Worm (Caenorhabditis elegans): ENCODE data around the gene srh-258.

srh-258 gene

ce11 chrV:15413847-15414246 is 8.9 kb downstream of the srh-258 start, which contains the start of gene srh-264:
Gene srh-264, plus strand, starts transcription at chrV:15414147.
- TF ChIP-seq ceh-82 (tag; optimal IDR thresholded peaks at IDR 0.05) (no peak), zfp-3 (GFP tag; conservative IDR thresholded peaks at IDR 0.05) (no peak), lin-38 (GFP tag; IDR thresholded peaks at IDR 0.05) (no peak), hmg-1.1 (GFP tag; IDR thresholded peaks at IDR 0.05) (no peak)

- TF ChIP-seq dmd-8 (GFP tag; IDR thresholded peaks at IDR 0.05) (no peak), F10B5.3 (tag; optimal IDR thresholded peaks at IDR 0.05) (no peak), Y5F2A.4 (GFP tag; optimal IDR thresholded peaks at IDR 0.05) (no peak), vab-7 (GFP tag; IDR thresholded peaks at IDR 0.05) (no peak), ZK337.2 (GFP tag; IDR thresholded peaks at IDR 0.05) (no peak), nhr-48 (tag; optimal IDR thresholded peaks at IDR 0.05) (no peak), unc-39 (tag; optimal IDR thresholded peaks at IDR 0.05) (no peak), zfp-3 (GFP tag; conservative IDR thresholded peaks at IDR 0.05) (no peak), ztf-7 (tag; optimal IDR thresholded peaks at IDR 0.05) (no peak), nhr-77 (tag; optimal IDR thresholded peaks at IDR 0.05) (no peak), spr-1 (tag; optimal IDR thresholded peaks at IDR 0.05) (no peak), sdz-12 (GFP tag; optimal IDR thresholded peaks at IDR 0.05) (no peak), ces-1 (GFP tag; optimal IDR thresholded peaks at IDR 0.05) (no peak)
These were observed 11.0 kb downstream of the srh-258 start, which contains the start of gene srh-265 for ce11 chrV:15415951-15416350. Gene srh-265, plus strand, starts transcription at chrV:15416251.

ce11 chrV:15417822-15418221 is 12.9 kb downstream of the srh-258 start, which contains the start of gene T06E6.10:
Gene T06E6.10, plus strand, starts transcription at chrV:15418122.
- no peak for TF ChIP-seq lin-15B (tag; optimal IDR thresholded peaks at IDR 0.05)

ce11 chrV:15423601-15424000 is 18.6 kb downstream of the srh-258 start, which contains the start of gene fbxa-104:
Gene fbxa-104, minus strand, starts transcription at chrV:15423683.
- TF ChIP-seq unc-62 (GFP tag; optimal IDR thresholded peaks at IDR 0.05 in 1 of 2) (peak in 1 of 2 experiments; percentile 96), unc-62 (tag; optimal IDR thresholded peaks at IDR 0.05) (no peak), F49E8.2 (tag; optimal IDR thresholded peaks at IDR 0.05; ENCODE audit: borderline replicate concordance) (no peak)

- TF ChIP-seq nhr-28 (tag; optimal IDR thresholded peaks at IDR 0.05) (peak; percentile 6), dve-1 (tag; optimal IDR thresholded peaks at IDR 0.05; ENCODE audit: insufficient read depth) (peak; percentile 32), snpc-1.2 (GFP tag; IDR thresholded peaks at IDR 0.05) (no peak), daf-16 (GFP tag; optimal IDR thresholded peaks at IDR 0.05) (no peak), daf-16 (tag; optimal IDR thresholded peaks at IDR 0.05) (peak; percentile 30), ceh-32 (tag; optimal IDR thresholded peaks at IDR 0.05; ENCODE audit: poor library complexity) (no peak), snpc-4 (tag; optimal IDR thresholded peaks at IDR 0.05) (no peak), pqm-1 (tag; optimal IDR thresholded peaks at IDR 0.05) (peak; percentile 65), dmd-8 (GFP tag; IDR thresholded peaks at IDR 0.05) (no peak)
These were observed 20.6 kb downstream of the srh-258 start, which contains the start of gene Y36E3A.2 for ce11 chrV:15425368-15426091. Gene Y36E3A.2, plus strand, starts transcription at chrV:15426041.

ce11 chrV:15426944-15427343 is 22.0 kb downstream of the srh-258 start, which contains the start of gene fbxa-209:
Gene fbxa-209, minus strand, starts transcription at chrV:15427044.
- TF ChIP-seq dve-1 (tag; optimal IDR thresholded peaks at IDR 0.05; ENCODE audit: insufficient read depth) (peak; percentile 41), zip-2 (tag; optimal IDR thresholded peaks at IDR 0.05) (no peak), T20F7.1 (GFP tag; optimal IDR thresholded peaks at IDR 0.05) (peak; percentile 31), daf-16 (GFP tag; optimal IDR thresholded peaks at IDR 0.05) (no peak), daf-16 (tag; optimal IDR thresholded peaks at IDR 0.05) (peak; percentile 23)
